Fruit fly (Drosophila melanogaster) whole organism, prepupa: ENCODE measurements around the gene CG13043.

Source experiments
- CG31627 ChIP-seq: fragments of 200-800 bp; sonication (Bioruptor generic); optimal IDR thresholded peaks from 3 replicates; lab custom pipeline; 2016; ENCODE audit warnings: missing biosample characterization, missing genetic modification characterization
- Hr39 ChIP-seq: fragments of 200-800 bp; sonication (Bioruptor generic); optimal IDR thresholded peaks from 2 replicates; lab custom pipeline; 2016; ENCODE audit warnings: missing biosample characterization, missing genetic modification characterization

DNA sequence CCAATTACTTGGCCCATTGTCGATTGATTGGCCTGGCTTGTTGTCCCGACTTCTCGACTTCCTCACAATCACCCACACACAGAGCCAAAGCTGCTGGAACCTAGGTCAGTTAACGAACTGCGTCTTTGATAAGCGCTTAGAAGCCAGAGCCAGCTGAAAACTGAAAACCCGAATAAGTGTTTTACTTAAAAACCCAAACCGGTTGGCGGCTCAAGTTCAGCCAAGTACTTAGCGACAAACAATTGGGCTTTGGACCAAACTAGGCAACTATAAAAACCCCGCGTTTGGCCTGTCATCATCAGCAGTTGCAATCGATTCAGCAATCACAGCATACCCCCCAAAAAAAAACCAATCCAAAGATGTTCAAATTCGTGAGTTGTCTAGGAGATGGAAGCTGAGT, 17.7 kb upstream of the CG13043 start, which contains the start of gene CG13059:
- TF ChIP-seq CG31627 (GFP tag; lab: Kevin White, UChicago) (no peak), Hr39 (no peak)
